Fruit fly (Drosophila melanogaster): ENCODE data around the gene CG43229.

CG43229 gene

DNA sequence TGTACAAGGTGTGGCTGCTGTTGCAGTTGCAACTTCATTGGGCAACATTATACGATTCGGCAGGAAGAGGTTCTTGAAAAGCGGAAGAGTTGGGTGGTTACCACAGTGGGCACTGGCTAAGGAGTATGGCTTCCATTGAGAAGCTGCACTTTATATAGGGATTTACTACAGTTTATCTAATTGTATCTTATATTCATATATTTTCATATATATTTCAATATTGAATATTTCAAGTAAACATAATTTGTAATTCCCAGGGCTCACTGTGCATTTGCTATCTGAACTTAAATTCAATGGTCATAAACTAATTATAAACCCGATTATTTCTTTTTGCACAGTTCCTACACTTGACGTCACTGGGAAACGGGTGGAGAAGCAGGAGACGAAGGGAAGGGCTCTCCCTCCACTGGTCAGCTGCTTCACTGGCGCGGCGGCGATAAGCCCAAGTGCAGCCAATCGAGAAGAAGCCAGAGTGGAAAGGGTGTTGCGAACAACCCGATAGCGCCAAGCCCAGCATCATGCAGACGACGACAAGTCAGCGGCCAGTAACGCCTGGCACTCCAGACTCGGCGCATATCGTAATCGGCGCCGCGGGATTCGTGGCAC is 43.5 kb upstream of the CG43229 start:
- peak; percentile 11 for TF ChIP-seq Pif1A (GFP tag; optimal IDR thresholded peaks at IDR 0.05)
- TF ChIP-seq CG4496 (GFP tag; IDR thresholded peaks at IDR 0.05) = peak; percentile 59; the same call in 2 of the 3 replicates
- peak; percentile 65 for TF ChIP-seq CG9948 (tag; optimal IDR thresholded peaks at IDR 0.05)
- peak; percentile 55 for TF ChIP-seq CG8301 (tag; optimal IDR thresholded peaks at IDR 0.05)
- no peak for TF ChIP-seq D1 (tag; optimal IDR thresholded peaks at IDR 0.05)
- TF ChIP-seq CG8159 (tag; optimal IDR thresholded peaks at IDR 0.05) = peak; percentile 65
- peak; percentile 19; the same call in 1 of the 3 replicates for TF ChIP-seq fd96Ca (GFP tag; IDR thresholded peaks at IDR 0.05)
- no peak for TF ChIP-seq rn (GFP tag; IDR thresholded peaks at IDR 0.05)
- TF ChIP-seq CG17806 (tag; optimal IDR thresholded peaks at IDR 0.05) = peak; percentile 63
- 0 out of 2 replicates have a peak, but pooled peaks have one; percentile 41 for TF ChIP-seq CG32121 (GFP tag; IDR thresholded peaks at IDR 0.05)
- TF ChIP-seq CG13204 (GFP tag; optimal IDR thresholded peaks at IDR 0.05) = no peak
- peak; percentile 78 for TF ChIP-seq CG14655 (GFP tag; optimal IDR thresholded peaks at IDR 0.05)
- TF ChIP-seq Snoo (tag; optimal IDR thresholded peaks at IDR 0.05) = peak; percentile 44
- peak; percentile 35 for TF ChIP-seq CG34367 (tag; optimal IDR thresholded peaks at IDR 0.05)
- no peak for TF ChIP-seq gl (tag; optimal IDR thresholded peaks at IDR 0.05)
- TF ChIP-seq Ets98B (GFP tag; IDR thresholded peaks at IDR 0.05) = peak; percentile 45
- TF ChIP-seq CG15710 (tag; optimal IDR thresholded peaks at IDR 0.05) = peak; percentile 65
- TF ChIP-seq EcR (GFP tag; optimal IDR thresholded peaks at IDR 0.05) = no peak
- TF ChIP-seq CG10348 (GFP tag; IDR thresholded peaks at IDR 0.05) = no peak
- no peak for TF ChIP-seq Pif1B (GFP tag; optimal IDR thresholded peaks at IDR 0.05)
- TF ChIP-seq CG12605 (GFP tag; IDR thresholded peaks at IDR 0.05) = 0 out of 2 replicates have a peak, but pooled peaks have one; percentile 9

- TF ChIP-seq rn (GFP tag; IDR thresholded peaks at IDR 0.05) (no peak), CG32121 (GFP tag; IDR thresholded peaks at IDR 0.05) (0 out of 2 replicates have a peak, but pooled peaks have one; percentile 33)
Observed at dm6 chrX:18100146-18100669, 38.1 kb upstream of the CG43229 start.

DNA sequence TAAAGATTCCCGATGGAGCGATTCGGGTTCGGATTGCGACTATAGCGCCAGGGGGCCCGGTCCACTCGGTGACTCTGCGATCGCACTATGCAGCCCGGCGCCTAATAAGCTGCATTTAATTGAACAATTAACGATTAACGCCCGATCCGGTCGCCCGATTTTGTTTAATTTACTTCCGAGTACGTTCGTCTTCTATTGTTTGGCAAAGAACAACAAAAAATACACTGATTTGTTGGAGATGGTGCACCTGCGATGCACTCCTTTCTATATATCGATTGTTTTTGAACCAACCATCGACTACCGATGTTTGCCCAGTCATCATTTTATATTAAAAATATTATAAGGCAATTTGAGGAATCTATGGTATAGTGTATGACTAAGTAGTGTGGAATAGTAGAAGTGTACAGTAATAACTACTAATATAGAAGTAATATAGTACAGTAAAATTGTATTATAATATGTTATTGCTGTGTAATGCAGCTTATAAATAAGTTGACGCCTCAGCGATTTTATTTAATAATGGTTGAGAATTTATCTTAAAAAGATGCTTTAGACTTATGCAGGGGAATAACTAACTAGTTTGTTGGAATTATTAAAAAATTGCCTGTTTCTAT is 37.1 kb upstream of the CG43229 start, which contains the start of gene Mvb12:
Gene Mvb12, minus strand, starts transcription at position 217 of the 614 bp plus-strand sequence.
- TF ChIP-seq gl (tag; optimal IDR thresholded peaks at IDR 0.05) (no peak), CG15710 (tag; optimal IDR thresholded peaks at IDR 0.05) (no peak), CG10348 (GFP tag; IDR thresholded peaks at IDR 0.05) (no peak), CG8301 (tag; optimal IDR thresholded peaks at IDR 0.05) (no peak), EcR (GFP tag; optimal IDR thresholded peaks at IDR 0.05) (no peak), D1 (tag; optimal IDR thresholded peaks at IDR 0.05) (no peak)

DNA sequence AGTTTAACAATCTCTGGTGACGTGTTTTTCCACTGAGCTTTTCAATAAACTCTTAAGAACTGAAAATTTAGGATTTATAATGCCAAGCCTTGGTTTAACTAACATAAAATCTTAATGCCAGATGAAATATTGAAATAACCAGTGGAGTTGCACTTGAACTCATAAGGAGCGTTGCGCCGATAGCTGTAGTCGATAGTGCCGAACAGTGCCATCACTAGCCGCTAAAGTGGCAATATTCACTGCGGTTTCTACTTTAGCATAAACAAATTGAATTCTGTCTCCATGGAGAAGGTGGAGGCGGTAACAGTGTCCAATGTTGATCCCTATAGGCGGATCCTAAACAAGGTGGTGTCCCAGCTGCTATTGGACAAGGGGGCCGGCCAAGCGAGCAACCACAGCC is 36.6 kb upstream of the CG43229 start, which contains the start of gene Taf8:
Gene Taf8, plus strand, starts transcription at position 193 of the 400 bp plus-strand sequence.
- TF ChIP-seq CG15710 (tag; optimal IDR thresholded peaks at IDR 0.05) (no peak), CG17806 (tag; optimal IDR thresholded peaks at IDR 0.05) (no peak), rn (GFP tag; IDR thresholded peaks at IDR 0.05) (no peak), Pif1A (GFP tag; optimal IDR thresholded peaks at IDR 0.05) (no peak)

dm6 chrX:18103353-18103752 is 35.0 kb upstream of the CG43229 start, which contains the start of gene CG7135:
Gene CG7135 (plus strand): TSS chrX:18103653.
- no peak for TF ChIP-seq CG4496 (GFP tag; IDR thresholded peaks at IDR 0.05)
- TF ChIP-seq CG10348 (GFP tag; IDR thresholded peaks at IDR 0.05) = no peak
- TF ChIP-seq D1 (tag; optimal IDR thresholded peaks at IDR 0.05) = no peak
- TF ChIP-seq gl (tag; optimal IDR thresholded peaks at IDR 0.05) = no peak
- TF ChIP-seq CG12605 (GFP tag; IDR thresholded peaks at IDR 0.05) = no peak
- TF ChIP-seq CG17806 (tag; optimal IDR thresholded peaks at IDR 0.05) = no peak

DNA sequence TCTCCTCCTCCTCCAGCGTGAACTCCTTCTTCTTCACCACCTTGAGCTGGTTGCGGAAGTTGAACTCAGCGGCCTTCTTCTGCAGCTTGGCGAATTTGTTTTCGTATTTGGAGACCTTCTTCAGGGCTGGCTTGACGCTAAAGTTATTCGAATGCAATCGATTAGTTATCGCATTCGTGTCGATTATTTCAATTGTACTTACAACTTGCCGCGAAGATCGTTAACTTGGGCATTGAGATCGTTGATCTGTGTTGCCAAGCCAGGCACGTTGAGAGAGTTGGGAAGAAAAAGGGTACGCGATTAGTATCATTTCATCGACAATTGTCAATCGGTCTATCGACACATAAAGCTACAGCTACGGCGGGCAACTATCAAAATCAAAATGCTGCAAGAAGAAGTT is 31.7 kb upstream of the CG43229 start:
- no peak for TF ChIP-seq CG17806 (tag; optimal IDR thresholded peaks at IDR 0.05)
- TF ChIP-seq fd96Ca (GFP tag; IDR thresholded peaks at IDR 0.05) = no peak
- TF ChIP-seq CG10348 (GFP tag; IDR thresholded peaks at IDR 0.05) = no peak
- TF ChIP-seq CG32121 (GFP tag; IDR thresholded peaks at IDR 0.05) = no peak
- no peak for TF ChIP-seq CG12605 (GFP tag; IDR thresholded peaks at IDR 0.05)
- TF ChIP-seq CG8301 (tag; optimal IDR thresholded peaks at IDR 0.05) = no peak
- TF ChIP-seq CG13204 (GFP tag; optimal IDR thresholded peaks at IDR 0.05) = no peak
- TF ChIP-seq CG15710 (tag; optimal IDR thresholded peaks at IDR 0.05) = no peak
- no peak for TF ChIP-seq D1 (tag; optimal IDR thresholded peaks at IDR 0.05)
- no peak for TF ChIP-seq rn (GFP tag; IDR thresholded peaks at IDR 0.05)
- no peak for TF ChIP-seq CG14655 (GFP tag; optimal IDR thresholded peaks at IDR 0.05)
- no peak for TF ChIP-seq Ets98B (GFP tag; IDR thresholded peaks at IDR 0.05)
- TF ChIP-seq CG9948 (tag; optimal IDR thresholded peaks at IDR 0.05) = no peak
- TF ChIP-seq Pif1B (GFP tag; optimal IDR thresholded peaks at IDR 0.05) = no peak
- no peak for TF ChIP-seq CG34367 (tag; optimal IDR thresholded peaks at IDR 0.05)
- TF ChIP-seq CG4496 (GFP tag; IDR thresholded peaks at IDR 0.05) = no peak
- TF ChIP-seq CG8159 (tag; optimal IDR thresholded peaks at IDR 0.05) = no peak
- TF ChIP-seq gl (tag; optimal IDR thresholded peaks at IDR 0.05) = no peak
- TF ChIP-seq Snoo (tag; optimal IDR thresholded peaks at IDR 0.05) = no peak
- TF ChIP-seq Pif1A (GFP tag; optimal IDR thresholded peaks at IDR 0.05) = no peak
